Worm (Caenorhabditis elegans) whole organism, L4 larva: ENCODE measurements around the gene Y66D12A.30.

Experiments used
- Y105C5A.15 ChIP-seq: fragments of 200-800 bp; sonication (Bioruptor generic); IDR thresholded peaks from 2 replicates; pipeline ENCODE4 v1.3.6; 2022; ENCODE audit warnings: missing genetic modification characterization, missing compliant biosample characterization
- ceh-82 ChIP-seq: sonication (generic microtip); optimal IDR thresholded peaks from 2 replicates; lab custom pipeline; 2017; ENCODE audit warnings: missing biosample characterization, missing genetic modification characterization
- dmd-6 ChIP-seq: fragments of 200-800 bp; sonication (Bioruptor generic); IDR thresholded peaks from 2 replicates; pipeline ENCODE4 v1.3.6; 2022; ENCODE audit warnings: missing genetic modification reagents, missing genetic modification characterization, missing compliant biosample characterization
- lsy-2 ChIP-seq, 2 experiments: fragments of 150-350 bp in 1 of 2; sonication (generic microtip) in 1 of 2; optimal IDR thresholded peaks; 2 replicates each; lab custom pipeline; 2014 to 2017; ENCODE audit warnings: missing biosample characterization in 2 of 2, missing genetic modification characterization in 2 of 2

- TF ChIP-seq Y105C5A.15 (no peak), ceh-82 (tag; lab: Kevin White, UChicago) (no peak), dmd-6 (no peak), lsy-2 (tag; optimal IDR thresholded peaks at IDR 0.05; lab: Kevin White, UChicago) (no peak)
These were observed 25.3 kb downstream of the Y66D12A.30 start for ce11 chrIII:11635000-11635399.
